Worm (Caenorhabditis elegans): Measurements from ENCODE around the gene nep-8.
"Not testable (repeated sequence)": the region's sequence is repeated elsewhere in the genome, so short reads cannot be mapped to it uniquely, and the experiment has no call there.

Gene nep-8

ce11 chrII:3449514-3449913 lies 45.9 kb downstream of the nep-8 start, which contains the start of gene C16C8.14:
Gene C16C8.14, plus strand, starts transcription at chrII:3449814.
- not testable (repeated sequence) for TF ChIP-seq attf-3 (GFP tag; conservative IDR thresholded peaks at IDR 0.05); B0035.1 (tag; optimal IDR thresholded peaks at IDR 0.05); nhr-90 (tag; optimal IDR thresholded peaks at IDR 0.05)

DNA sequence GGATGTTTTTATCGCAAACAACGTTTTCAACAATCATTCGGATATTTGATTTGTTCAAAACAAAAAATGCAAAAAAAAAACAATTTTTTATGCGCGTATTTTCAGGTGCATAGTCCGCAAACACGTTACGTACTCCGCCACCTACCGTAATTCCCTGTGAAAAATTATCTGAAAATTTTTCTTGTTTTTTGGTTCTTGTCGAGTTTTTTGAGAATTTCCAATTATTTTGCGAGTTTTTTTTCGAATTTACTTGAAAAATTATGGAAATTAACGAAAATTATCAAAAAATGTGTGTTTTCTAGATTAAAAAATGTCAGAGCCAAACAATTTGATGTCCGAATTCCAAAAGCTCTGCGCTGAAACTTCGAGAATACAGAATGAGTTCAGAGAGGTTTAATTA lies 48.8 kb downstream of the nep-8 start, which contains the start of gene C16C8.12:
TSS of gene C16C8.12 (plus strand) at position 301 of the 400 bp plus-strand sequence.
- TF ChIP-seq D2030.7 (GFP tag; IDR thresholded peaks at IDR 0.05) (peak; percentile 18; the same call in 1 of the 2 replicates), lsl-1 (GFP tag; optimal IDR thresholded peaks at IDR 0.05) (peak; percentile 72), pbrm-1 (GFP tag; IDR thresholded peaks at IDR 0.05) (no peak)

DNA sequence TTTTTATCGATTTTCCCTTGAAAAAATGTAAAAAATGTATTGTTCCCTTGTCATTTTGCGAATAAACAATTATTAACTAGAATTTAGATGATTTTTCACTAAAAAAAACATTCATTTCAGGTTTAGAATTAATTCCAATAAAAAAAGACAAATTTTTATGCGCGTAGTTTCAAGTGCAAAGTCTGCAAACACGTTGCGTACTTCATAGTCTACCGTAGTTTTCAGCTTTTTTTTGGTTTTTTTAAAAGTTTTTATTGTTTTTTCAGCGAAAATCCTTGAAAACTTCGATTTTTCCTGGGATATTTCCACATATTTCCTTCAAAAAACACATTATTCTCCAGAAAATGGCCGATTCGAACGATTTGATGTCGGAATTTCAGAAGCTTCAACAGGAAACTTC lies 49.9 kb downstream of the nep-8 start, which contains the start of gene C16C8.11:
TSS of gene C16C8.11 (plus strand) at position 188 of the 400 bp plus-strand sequence.
- TF ChIP-seq athp-1 (tag; optimal IDR thresholded peaks at IDR 0.05) (peak; percentile 20), lag-1 (GFP tag; IDR thresholded peaks at IDR 0.05) (no peak), him-1 (tag; optimal IDR thresholded peaks at IDR 0.05) (no peak), B0336.3 (GFP tag; IDR thresholded peaks at IDR 0.05) (no peak), mcd-1 (GFP tag; IDR thresholded peaks at IDR 0.05) (no peak), F33H1.4 (GFP tag; IDR thresholded peaks at IDR 0.05) (0 out of 2 replicates have a peak, but pooled peaks have one; percentile 25), lsl-1 (GFP tag; optimal IDR thresholded peaks at IDR 0.05) (peak; percentile 80), F37B4.10 (GFP tag; IDR thresholded peaks at IDR 0.05) (no peak), die-1 (tag; optimal IDR thresholded peaks at IDR 0.05) (no peak), xnd-1 (tag; optimal IDR thresholded peaks at IDR 0.05) (peak; percentile 7), nfyb-1 (GFP tag; IDR thresholded peaks at IDR 0.05) (no peak), ztf-28 (GFP tag; IDR thresholded peaks at IDR 0.05) (no peak), Y79H2A.3 (GFP tag; conservative IDR thresholded peaks at IDR 0.05) (no peak), pha-4 (tag; optimal IDR thresholded peaks at IDR 0.05) (no peak), hlh-12 (tag; optimal IDR thresholded peaks at IDR 0.05) (no peak), madf-6 (GFP tag; IDR thresholded peaks at IDR 0.05) (peak; percentile 51; the same call in 1 of the 2 replicates), mel-28 (tag; optimal IDR thresholded peaks at IDR 0.05; ENCODE audit: borderline replicate concordance) (no peak), hlh-26 (GFP tag; conservative IDR thresholded peaks at IDR 0.05) (no peak), dpl-1 (GFP tag; optimal IDR thresholded peaks at IDR 0.05) (no peak), ekl-4 (GFP tag; IDR thresholded peaks at IDR 0.05) (no peak), gei-17 (GFP tag; optimal IDR thresholded peaks at IDR 0.05) (no peak)
